Worm (Caenorhabditis elegans): ENCODE data around the gene F21D12.2.

F21D12.2 gene

DNA sequence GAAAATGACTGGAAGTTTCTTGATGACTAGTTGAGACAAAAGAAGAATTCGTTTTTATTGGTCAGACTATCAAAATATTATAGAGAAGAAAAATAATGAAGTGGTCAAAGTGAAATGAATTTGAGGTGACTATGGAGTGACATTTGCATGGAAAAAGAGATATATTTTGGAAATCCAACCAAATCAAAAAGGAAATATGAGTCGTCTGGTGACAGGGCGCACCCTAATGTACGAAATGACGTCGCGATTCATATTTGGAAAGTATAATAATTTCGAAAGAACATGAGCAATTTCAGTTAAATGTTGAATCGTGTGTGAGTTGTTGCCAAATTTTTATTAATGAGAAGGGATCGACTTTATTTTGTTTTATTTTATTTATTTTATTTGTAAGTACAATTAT is at the start of gene F21D12.2:
Gene F21D12.2 (plus strand): TSS at position 301 of the 400 bp plus-strand sequence.
- no peak for TF ChIP-seq nhr-11 (tag; optimal IDR thresholded peaks at IDR 0.05)
- no peak for TF ChIP-seq ceh-34 (tag; optimal IDR thresholded peaks at IDR 0.05)
- TF ChIP-seq pat-9 (tag; optimal IDR thresholded peaks at IDR 0.05): no peak
- no peak for TF ChIP-seq Y22D7AL.16 (tag; optimal IDR thresholded peaks at IDR 0.05)
- TF ChIP-seq tbx-2 (tag; optimal IDR thresholded peaks at IDR 0.05): no peak
- TF ChIP-seq sox-4 (tag; optimal IDR thresholded peaks at IDR 0.05): no peak
- no peak for TF ChIP-seq ceh-18 (tag; optimal IDR thresholded peaks at IDR 0.05)
- no peak for TF ChIP-seq nfya-1 (tag; optimal IDR thresholded peaks at IDR 0.05)
- no peak for TF ChIP-seq unc-55 (GFP tag; optimal IDR thresholded peaks at IDR 0.05)
- no peak for TF ChIP-seq lim-6 (tag; optimal IDR thresholded peaks at IDR 0.05)
- no peak for TF ChIP-seq ahr-1 (tag; optimal IDR thresholded peaks at IDR 0.05)
- no peak for TF ChIP-seq unc-86 (tag; optimal IDR thresholded peaks at IDR 0.05)
- no peak for TF ChIP-seq fkh-10 (GFP tag; optimal IDR thresholded peaks at IDR 0.05)
- TF ChIP-seq hlh-30 (tag; optimal IDR thresholded peaks at IDR 0.05; ENCODE audit: insufficient read depth): no peak
- no peak for TF ChIP-seq hlh-8 (tag; optimal IDR thresholded peaks at IDR 0.05)
- no peak for TF ChIP-seq lin-11 (tag; optimal IDR thresholded peaks at IDR 0.05)
- no peak for TF ChIP-seq npax-4 (tag; optimal IDR thresholded peaks at IDR 0.05)
- TF ChIP-seq hlh-6 (tag; optimal IDR thresholded peaks at IDR 0.05): no peak
- TF ChIP-seq fax-1 (tag; optimal IDR thresholded peaks at IDR 0.05): no peak

DNA sequence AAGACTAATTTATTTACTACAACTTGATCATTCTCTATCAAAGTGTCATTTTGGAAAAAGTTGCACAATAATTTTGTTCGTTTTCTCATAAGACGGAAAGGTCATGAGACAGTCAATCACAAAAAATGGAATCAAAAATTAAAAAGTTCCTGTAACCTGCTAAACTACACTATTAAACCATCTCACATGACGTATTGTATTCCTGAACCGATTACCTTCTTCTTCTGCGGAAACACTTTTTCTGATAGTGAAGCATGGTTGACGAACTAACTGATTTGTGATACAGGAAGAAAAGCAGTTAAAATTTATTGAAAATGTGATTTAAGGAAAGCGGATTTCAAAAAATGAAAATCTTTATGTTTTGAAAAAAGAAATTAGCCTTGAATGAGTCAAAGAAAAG is 47.8 kb upstream of the F21D12.2 start:
- TF ChIP-seq zip-5 (tag; optimal IDR thresholded peaks at IDR 0.05) (no peak), ceh-2 (tag; optimal IDR thresholded peaks at IDR 0.05) (no peak), pax-1 (tag; optimal IDR thresholded peaks at IDR 0.05) (no peak), che-1 (tag; optimal IDR thresholded peaks at IDR 0.05) (no peak), fax-1 (tag; optimal IDR thresholded peaks at IDR 0.05) (no peak), eyg-1 (tag; optimal IDR thresholded peaks at IDR 0.05) (no peak), nfya-1 (tag; optimal IDR thresholded peaks at IDR 0.05) (no peak), ttx-3 (tag; optimal IDR thresholded peaks at IDR 0.05) (no peak), ama-1 (optimal IDR thresholded peaks at IDR 0.05) (no peak)

DNA sequence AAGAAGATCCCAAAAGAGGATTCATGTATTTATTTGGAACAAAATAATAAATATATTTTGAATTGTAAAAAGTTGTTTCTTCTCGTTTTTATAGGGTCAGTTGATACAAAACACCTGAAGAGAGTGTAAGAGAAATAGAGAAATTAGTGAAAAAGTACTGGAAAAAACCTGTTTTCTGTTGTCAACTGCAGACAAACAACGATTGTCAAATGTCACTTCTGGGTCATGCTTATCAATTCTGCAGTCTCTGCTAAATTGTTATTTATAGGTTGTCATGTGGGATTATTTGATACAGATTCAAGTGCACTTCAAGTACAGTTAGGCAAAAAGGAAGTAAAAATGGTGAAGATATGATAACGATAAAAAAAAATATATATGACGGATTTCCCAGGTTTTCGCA is 45.1 kb upstream of the F21D12.2 start:
- TF ChIP-seq pros-1 (tag; optimal IDR thresholded peaks at IDR 0.05) (no peak), ztf-16 (tag; optimal IDR thresholded peaks at IDR 0.05) (no peak), ceh-34 (tag; optimal IDR thresholded peaks at IDR 0.05) (no peak), K09A11.1 (tag; optimal IDR thresholded peaks at IDR 0.05; ENCODE audit: insufficient read depth) (no peak), C38D4.7 (GFP tag; optimal IDR thresholded peaks at IDR 0.05) (no peak), lin-11 (tag; optimal IDR thresholded peaks at IDR 0.05) (no peak), pag-3 (tag; optimal IDR thresholded peaks at IDR 0.05; ENCODE audit: borderline replicate concordance) (no peak), ceh-14 (tag; optimal IDR thresholded peaks at IDR 0.05) (no peak), odd-2 (tag; optimal IDR thresholded peaks at IDR 0.05) (no peak), nhr-11 (tag; optimal IDR thresholded peaks at IDR 0.05) (no peak), unc-3 (GFP tag; conservative IDR thresholded peaks at IDR 0.05) (no peak), unc-3 (tag; optimal IDR thresholded peaks at IDR 0.05) (no peak), ceh-45 (GFP tag; IDR thresholded peaks at IDR 0.05) (no peak), gmeb-2 (tag; optimal IDR thresholded peaks at IDR 0.05) (no peak), pha-2 (tag; optimal IDR thresholded peaks at IDR 0.05) (no peak), Y22D7AL.16 (tag; optimal IDR thresholded peaks at IDR 0.05) (no peak), eyg-1 (tag; optimal IDR thresholded peaks at IDR 0.05) (no peak), ref-2 (tag; optimal IDR thresholded peaks at IDR 0.05) (no peak)

DNA sequence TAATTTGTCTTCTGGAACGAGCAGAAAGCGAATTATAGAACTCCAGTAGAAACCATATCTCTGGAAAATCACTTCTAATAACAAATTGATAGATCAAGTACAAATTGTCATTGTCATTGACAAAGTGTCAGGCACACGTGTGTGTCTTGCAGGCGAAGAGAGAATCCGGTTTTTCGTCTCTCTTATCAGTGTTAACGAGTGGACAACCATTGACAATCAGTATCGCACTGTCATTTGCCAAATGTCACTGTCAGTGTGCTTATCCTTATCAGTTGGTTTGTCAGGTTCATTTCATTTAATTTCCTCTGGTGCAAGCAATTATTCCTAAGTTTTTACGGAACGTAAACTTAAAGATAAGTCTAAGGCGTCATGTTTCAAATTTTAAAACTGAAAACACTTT is 44.1 kb upstream of the F21D12.2 start:
- TF ChIP-seq K09A11.1 (tag; optimal IDR thresholded peaks at IDR 0.05; ENCODE audit: insufficient read depth) (no peak), elt-2 (tag; optimal IDR thresholded peaks at IDR 0.05) (peak; percentile 73)
